Worm (Caenorhabditis elegans): Measurements from ENCODE around the gene C18A11.2.

DNA sequence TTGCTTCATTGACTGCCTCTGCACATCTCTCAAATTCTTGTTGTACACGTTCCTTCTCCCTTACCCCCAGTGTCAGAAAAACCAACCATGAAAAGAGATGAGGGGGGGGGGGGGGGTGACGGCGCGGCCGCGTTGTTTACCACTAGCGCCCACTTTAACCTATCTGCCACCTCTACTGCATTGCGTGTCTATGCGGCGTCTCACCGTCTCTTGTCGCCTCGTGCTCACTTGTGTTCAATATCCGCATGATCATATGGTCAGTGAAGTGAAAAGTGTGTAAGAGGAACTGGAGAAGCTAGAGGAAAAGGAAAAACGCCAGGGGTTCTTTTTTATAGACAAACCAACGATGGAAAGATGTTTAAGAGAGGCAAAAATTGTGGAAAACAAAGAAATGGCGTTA lies 47.7 kb upstream of the C18A11.2 start:
- TF ChIP-seq aha-1 (tag) (peak; percentile 97), pqm-1 (tag; optimal IDR thresholded peaks at IDR 0.05) (peak; percentile 24), ztf-11 (tag; optimal IDR thresholded peaks at IDR 0.05) (no peak), ama-1 (optimal IDR thresholded peaks at IDR 0.05) (peak; percentile 74), snpc-4 (tag; optimal IDR thresholded peaks at IDR 0.05) (no peak), ceh-82 (tag; optimal IDR thresholded peaks at IDR 0.05) (no peak), hlh-30 (tag; optimal IDR thresholded peaks at IDR 0.05; ENCODE audit: insufficient read depth) (peak; percentile 99), nhr-11 (tag; optimal IDR thresholded peaks at IDR 0.05) (peak; percentile 88), attf-4 (tag; optimal IDR thresholded peaks at IDR 0.05) (no peak), nhr-111 (GFP tag; optimal IDR thresholded peaks at IDR 0.05) (peak; percentile 18), zag-1 (tag; optimal IDR thresholded peaks at IDR 0.05) (no peak), fos-1 (tag; optimal IDR thresholded peaks at IDR 0.05) (no peak)
